Worm (Caenorhabditis elegans): Measurements from ENCODE around the gene cup-5.

cup-5 gene

ce11 chrIII:7580586-7580985, 3.4 kb upstream of the cup-5 start:
- TF ChIP-seq gei-8 (GFP tag; optimal IDR thresholded peaks at IDR 0.05) (no peak), unc-62 (GFP tag; optimal IDR thresholded peaks at IDR 0.05 in 1 of 2) (peak in 1 of 2 experiments; percentile 91), unc-62 (tag; optimal IDR thresholded peaks at IDR 0.05) (no peak), nhr-28 (tag; optimal IDR thresholded peaks at IDR 0.05) (no peak), aha-1 (tag) (peak; percentile 97), ztf-7 (tag; optimal IDR thresholded peaks at IDR 0.05) (no peak), mxl-2 (GFP tag; conservative IDR thresholded peaks at IDR 0.05) (no peak), mep-1 (tag; optimal IDR thresholded peaks at IDR 0.05) (peak; percentile 62), T20F7.1 (GFP tag; optimal IDR thresholded peaks at IDR 0.05) (no peak), egl-27 (tag; optimal IDR thresholded peaks at IDR 0.05) (no peak), hlh-30 (tag; optimal IDR thresholded peaks at IDR 0.05; ENCODE audit: insufficient read depth) (peak; percentile 8), attf-4 (tag; optimal IDR thresholded peaks at IDR 0.05) (no peak), mdl-1 (tag; optimal IDR thresholded peaks at IDR 0.05) (peak in 1 of 2 experiments; percentile 3), F10B5.3 (tag; optimal IDR thresholded peaks at IDR 0.05) (no peak), rbr-2 (tag; optimal IDR thresholded peaks at IDR 0.05) (peak; percentile 52), lim-7 (GFP tag; IDR thresholded peaks at IDR 0.05) (no peak), ZK546.5 (tag; optimal IDR thresholded peaks at IDR 0.05) (no peak), hmg-1.1 (GFP tag; IDR thresholded peaks at IDR 0.05) (peak; percentile 60), unc-39 (tag; optimal IDR thresholded peaks at IDR 0.05) (no peak), mes-2 (tag; optimal IDR thresholded peaks at IDR 0.05; ENCODE audit: poor library complexity, severe bottlenecking) (peak; percentile 3), lsy-2 (tag; optimal IDR thresholded peaks at IDR 0.05) (peak; percentile 26 to 66), fkh-10 (GFP tag; optimal IDR thresholded peaks at IDR 0.05) (peak; percentile 18)

- TF ChIP-seq D1046.2 (GFP tag; IDR thresholded peaks at IDR 0.05) (no peak), nhr-6 (tag; optimal IDR thresholded peaks at IDR 0.05) (no peak), php-3 (GFP tag; IDR thresholded peaks at IDR 0.05) (no peak), mdl-1 (tag; optimal IDR thresholded peaks at IDR 0.05) (no peak), dmd-9 (GFP tag; IDR thresholded peaks at IDR 0.05) (no peak), ama-1 (optimal IDR thresholded peaks at IDR 0.05) (no peak), dmd-6 (GFP tag; IDR thresholded peaks at IDR 0.05) (no peak), daf-16 (GFP tag; optimal IDR thresholded peaks at IDR 0.05) (no peak), daf-16 (tag; optimal IDR thresholded peaks at IDR 0.05) (no peak), F10B5.3 (tag; optimal IDR thresholded peaks at IDR 0.05) (no peak), unc-130 (GFP tag; optimal IDR thresholded peaks at IDR 0.05) (no peak), hmg-1.1 (GFP tag; IDR thresholded peaks at IDR 0.05) (no peak), lin-38 (GFP tag; IDR thresholded peaks at IDR 0.05) (no peak), daf-19 (GFP tag; conservative IDR thresholded peaks at IDR 0.05) (no peak)
These were observed 1.1 kb upstream of the cup-5 start, which contains the start of gene R13A5.10 for ce11 chrIII:7582885-7583284. TSS of gene R13A5.10 (minus strand) at chrIII:7582985.

ce11 chrIII:7588214-7588613, 4.2 kb downstream of the cup-5 start, which contains the start of gene R13A5.15:
TSS of gene R13A5.15 (minus strand) at chrIII:7588314.
- TF ChIP-seq gei-8 (GFP tag; optimal IDR thresholded peaks at IDR 0.05) (no peak), mes-2 (tag; optimal IDR thresholded peaks at IDR 0.05; ENCODE audit: poor library complexity, severe bottlenecking) (no peak), dmd-8 (GFP tag; IDR thresholded peaks at IDR 0.05) (no peak), lin-39 (tag; optimal IDR thresholded peaks at IDR 0.05) (no peak), unc-130 (GFP tag; optimal IDR thresholded peaks at IDR 0.05) (no peak), dmd-6 (GFP tag; IDR thresholded peaks at IDR 0.05) (no peak), unc-62 (GFP tag; optimal IDR thresholded peaks at IDR 0.05 in 1 of 2) (no peak), unc-62 (tag; optimal IDR thresholded peaks at IDR 0.05) (no peak), zip-2 (tag; optimal IDR thresholded peaks at IDR 0.05) (no peak), vab-7 (GFP tag; IDR thresholded peaks at IDR 0.05) (no peak), zfp-2 (tag; optimal IDR thresholded peaks at IDR 0.05) (no peak), F49E8.2 (tag; optimal IDR thresholded peaks at IDR 0.05; ENCODE audit: borderline replicate concordance) (no peak), lin-1 (GFP tag; IDR thresholded peaks at IDR 0.05) (no peak), lin-13 (GFP tag; optimal IDR thresholded peaks at IDR 0.05) (no peak), madf-9 (GFP tag; conservative IDR thresholded peaks at IDR 0.05) (no peak), daf-12 (tag; optimal IDR thresholded peaks at IDR 0.05) (no peak), lin-29 (GFP tag; IDR thresholded peaks at IDR 0.05) (no peak), dmd-9 (GFP tag; IDR thresholded peaks at IDR 0.05) (no peak)
